Fruit fly (Drosophila melanogaster): ENCODE results near the gene fid.

DNA sequence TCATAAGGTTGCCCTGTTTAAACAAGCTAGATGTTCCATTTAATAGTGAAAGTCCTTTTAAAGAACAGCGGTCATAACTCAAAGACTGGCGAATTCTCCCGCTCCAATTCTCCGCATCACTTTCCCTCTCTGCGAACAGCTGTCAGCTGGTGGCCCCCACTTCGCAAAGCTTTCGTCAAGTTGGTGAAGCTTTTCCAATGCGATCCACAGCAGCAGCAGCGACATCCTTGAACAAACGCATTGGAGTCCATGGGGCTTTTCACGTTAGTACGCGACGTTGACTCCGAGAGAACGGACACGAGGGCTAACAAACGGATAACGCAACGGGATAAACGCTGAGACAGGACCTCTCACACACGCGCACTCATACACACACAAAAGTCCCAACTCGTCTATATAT, at the start of gene fid:
- TF ChIP-seq CG7745 (tag; optimal IDR thresholded peaks at IDR 0.05) (no peak), CG11560 (tag; IDR thresholded peaks at IDR 0.05) (no peak), Dek (tag; optimal IDR thresholded peaks at IDR 0.05) (no peak), usp (GFP tag; optimal IDR thresholded peaks at IDR 0.05) (no peak)
